Worm (Caenorhabditis elegans): ENCODE results near the gene col-146.

col-146 gene

DNA sequence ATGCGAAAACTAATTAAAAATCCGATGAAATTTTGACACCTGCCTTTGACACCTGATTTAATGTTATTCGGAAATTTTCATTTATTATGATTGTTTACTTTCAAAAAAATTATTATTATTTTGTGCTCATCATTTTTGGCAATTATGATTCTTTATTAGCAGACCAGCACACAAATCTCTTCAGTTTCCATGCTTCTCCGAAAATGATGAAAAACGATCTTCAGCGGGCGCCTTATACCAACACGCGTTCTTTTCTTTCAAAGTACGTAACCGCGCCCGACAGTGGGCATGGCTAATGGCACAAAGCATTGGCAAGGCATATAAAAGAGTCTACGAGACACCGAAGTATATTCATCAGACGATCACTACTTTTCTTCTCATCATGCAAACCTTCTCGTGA lies 9.9 kb upstream of the col-146 start, which contains the start of gene idpc-6:
Gene idpc-6 (plus strand): TSS at position 301 of the 400 bp plus-strand sequence.
- TF ChIP-seq tra-4 (tag; optimal IDR thresholded peaks at IDR 0.05) (no peak), ceh-36 (tag; optimal IDR thresholded peaks at IDR 0.05) (no peak), tbx-11 (GFP tag; IDR thresholded peaks at IDR 0.05) (no peak), hmg-4 (GFP tag; optimal IDR thresholded peaks at IDR 0.05) (no peak), pes-1 (GFP tag; IDR thresholded peaks at IDR 0.05) (no peak), scrt-1 (GFP tag; IDR thresholded peaks at IDR 0.05) (no peak), F13C5.2 (tag; optimal IDR thresholded peaks at IDR 0.05) (no peak), hmbx-1 (tag; optimal IDR thresholded peaks at IDR 0.05) (no peak), tbx-37 (GFP tag; conservative IDR thresholded peaks at IDR 0.05) (no peak), ama-1 (optimal IDR thresholded peaks at IDR 0.05) (no peak), B0310.2 (tag; optimal IDR thresholded peaks at IDR 0.05) (no peak), ceh-13 (GFP tag; optimal IDR thresholded peaks at IDR 0.05) (no peak), aly-1 (tag; optimal IDR thresholded peaks at IDR 0.05) (no peak), ets-7 (tag; optimal IDR thresholded peaks at IDR 0.05) (no peak), flt-1 (GFP tag; IDR thresholded peaks at IDR 0.05) (no peak), sea-1 (GFP tag; conservative IDR thresholded peaks at IDR 0.05) (no peak), hnd-1 (tag; optimal IDR thresholded peaks at IDR 0.05) (no peak)

- TF ChIP-seq ama-1 (optimal IDR thresholded peaks at IDR 0.05) (no peak), flt-1 (GFP tag; IDR thresholded peaks at IDR 0.05) (no peak), tbx-11 (GFP tag; IDR thresholded peaks at IDR 0.05) (no peak)
Measured at ce11 chrV:9620417-9620816, 9.3 kb upstream of the col-146 start.

DNA sequence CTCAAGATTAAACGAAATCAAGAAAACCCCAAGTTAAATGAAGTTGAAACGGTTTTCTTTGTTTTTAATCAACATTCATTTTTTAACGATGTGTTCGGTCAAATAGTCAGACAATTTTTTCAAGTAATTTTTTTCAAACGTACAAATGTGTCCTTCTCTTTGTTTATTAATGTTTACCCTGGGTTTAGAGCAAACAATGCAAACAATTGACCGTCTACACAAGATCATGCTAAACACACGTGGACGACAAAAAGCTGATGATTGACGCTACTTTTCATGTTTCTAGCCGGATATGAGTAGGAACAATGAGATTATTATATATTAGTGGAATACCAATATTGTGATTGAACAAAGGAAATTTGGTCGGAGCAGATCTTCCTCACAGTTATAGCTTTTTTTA lies 8.3 kb upstream of the col-146 start:
- TF ChIP-seq scrt-1 (GFP tag; IDR thresholded peaks at IDR 0.05) (no peak), tra-4 (tag; optimal IDR thresholded peaks at IDR 0.05) (no peak), pes-1 (GFP tag; IDR thresholded peaks at IDR 0.05) (no peak), hnd-1 (tag; optimal IDR thresholded peaks at IDR 0.05) (no peak), ama-1 (optimal IDR thresholded peaks at IDR 0.05) (no peak), flt-1 (GFP tag; IDR thresholded peaks at IDR 0.05) (no peak), hmbx-1 (tag; optimal IDR thresholded peaks at IDR 0.05) (no peak), aly-1 (tag; optimal IDR thresholded peaks at IDR 0.05) (no peak), tbx-37 (GFP tag; conservative IDR thresholded peaks at IDR 0.05) (no peak), ets-7 (tag; optimal IDR thresholded peaks at IDR 0.05) (no peak)

DNA sequence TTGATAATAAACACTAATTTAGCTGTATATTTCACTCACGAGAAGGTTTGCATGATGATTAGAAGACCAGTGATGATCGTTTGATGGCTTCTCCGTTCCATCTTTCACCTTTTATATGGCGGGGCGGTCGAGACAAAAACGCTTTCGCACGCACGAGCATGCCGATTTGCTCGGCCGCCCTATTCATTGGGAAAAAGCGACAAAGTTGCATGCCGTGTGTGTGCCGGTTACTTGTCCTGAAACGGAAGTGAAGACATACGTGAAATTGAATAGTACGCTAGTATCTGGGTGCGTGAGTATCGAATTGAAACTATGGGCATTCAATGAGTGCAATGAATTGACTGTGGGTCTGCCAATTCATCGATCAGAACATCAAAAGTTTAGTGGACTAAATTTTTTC lies 6.9 kb upstream of the col-146 start, which contains the start of gene idpc-5:
Gene idpc-5 (minus strand): TSS at position 101 of the 400 bp plus-strand sequence.
- no peak for TF ChIP-seq ama-1 (optimal IDR thresholded peaks at IDR 0.05)
- no peak for TF ChIP-seq aly-1 (tag; optimal IDR thresholded peaks at IDR 0.05)
- TF ChIP-seq pes-1 (GFP tag; IDR thresholded peaks at IDR 0.05) = no peak
- no peak for TF ChIP-seq F13C5.2 (tag; optimal IDR thresholded peaks at IDR 0.05)
- TF ChIP-seq sea-1 (GFP tag; conservative IDR thresholded peaks at IDR 0.05) = no peak
- no peak for TF ChIP-seq tra-4 (tag; optimal IDR thresholded peaks at IDR 0.05)
- TF ChIP-seq hnd-1 (tag; optimal IDR thresholded peaks at IDR 0.05) = no peak
- TF ChIP-seq ceh-13 (GFP tag; optimal IDR thresholded peaks at IDR 0.05) = no peak
- TF ChIP-seq flt-1 (GFP tag; IDR thresholded peaks at IDR 0.05) = no peak
- TF ChIP-seq tbx-11 (GFP tag; IDR thresholded peaks at IDR 0.05) = no peak
- TF ChIP-seq ceh-36 (tag; optimal IDR thresholded peaks at IDR 0.05) = no peak
- no peak for TF ChIP-seq B0310.2 (tag; optimal IDR thresholded peaks at IDR 0.05)
- TF ChIP-seq scrt-1 (GFP tag; IDR thresholded peaks at IDR 0.05) = no peak

DNA sequence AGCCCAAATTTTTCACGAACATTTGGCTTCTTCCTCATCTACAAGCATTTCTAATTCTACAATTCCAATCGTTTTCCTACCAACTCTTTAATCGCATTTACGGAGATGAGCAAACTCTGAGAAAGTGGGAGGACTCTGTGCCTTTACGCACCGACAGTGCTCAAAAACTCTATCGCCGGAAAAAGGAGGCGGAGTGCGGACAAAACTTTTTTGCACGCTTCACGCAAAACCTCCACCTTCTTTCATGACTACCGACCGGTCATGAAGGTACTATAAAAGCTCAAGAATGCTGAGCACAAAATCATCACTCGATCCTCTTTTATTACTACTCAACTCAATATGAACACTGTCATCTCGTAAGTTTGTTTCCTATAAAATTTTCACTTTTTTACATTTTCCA lies 4.6 kb upstream of the col-146 start, which contains the start of gene idpc-4:
Gene idpc-4 (plus strand): TSS at position 301 of the 400 bp plus-strand sequence.
- no peak for TF ChIP-seq sea-1 (GFP tag; conservative IDR thresholded peaks at IDR 0.05)
- TF ChIP-seq pes-1 (GFP tag; IDR thresholded peaks at IDR 0.05) = no peak
- no peak for TF ChIP-seq F13C5.2 (tag; optimal IDR thresholded peaks at IDR 0.05)
- TF ChIP-seq hmg-4 (GFP tag; optimal IDR thresholded peaks at IDR 0.05) = no peak
- TF ChIP-seq hnd-1 (tag; optimal IDR thresholded peaks at IDR 0.05) = no peak
- TF ChIP-seq flt-1 (GFP tag; IDR thresholded peaks at IDR 0.05) = no peak
- TF ChIP-seq hmbx-1 (tag; optimal IDR thresholded peaks at IDR 0.05) = no peak
- no peak for TF ChIP-seq scrt-1 (GFP tag; IDR thresholded peaks at IDR 0.05)
- TF ChIP-seq tbx-11 (GFP tag; IDR thresholded peaks at IDR 0.05) = no peak
- no peak for TF ChIP-seq tra-4 (tag; optimal IDR thresholded peaks at IDR 0.05)
- TF ChIP-seq ceh-13 (GFP tag; optimal IDR thresholded peaks at IDR 0.05) = no peak
- no peak for TF ChIP-seq ceh-36 (tag; optimal IDR thresholded peaks at IDR 0.05)
- no peak for TF ChIP-seq tbx-37 (GFP tag; conservative IDR thresholded peaks at IDR 0.05)
- no peak for TF ChIP-seq aly-1 (tag; optimal IDR thresholded peaks at IDR 0.05)
- no peak for TF ChIP-seq ets-7 (tag; optimal IDR thresholded peaks at IDR 0.05)
- TF ChIP-seq B0310.2 (tag; optimal IDR thresholded peaks at IDR 0.05) = no peak
- no peak for TF ChIP-seq ama-1 (optimal IDR thresholded peaks at IDR 0.05)

DNA sequence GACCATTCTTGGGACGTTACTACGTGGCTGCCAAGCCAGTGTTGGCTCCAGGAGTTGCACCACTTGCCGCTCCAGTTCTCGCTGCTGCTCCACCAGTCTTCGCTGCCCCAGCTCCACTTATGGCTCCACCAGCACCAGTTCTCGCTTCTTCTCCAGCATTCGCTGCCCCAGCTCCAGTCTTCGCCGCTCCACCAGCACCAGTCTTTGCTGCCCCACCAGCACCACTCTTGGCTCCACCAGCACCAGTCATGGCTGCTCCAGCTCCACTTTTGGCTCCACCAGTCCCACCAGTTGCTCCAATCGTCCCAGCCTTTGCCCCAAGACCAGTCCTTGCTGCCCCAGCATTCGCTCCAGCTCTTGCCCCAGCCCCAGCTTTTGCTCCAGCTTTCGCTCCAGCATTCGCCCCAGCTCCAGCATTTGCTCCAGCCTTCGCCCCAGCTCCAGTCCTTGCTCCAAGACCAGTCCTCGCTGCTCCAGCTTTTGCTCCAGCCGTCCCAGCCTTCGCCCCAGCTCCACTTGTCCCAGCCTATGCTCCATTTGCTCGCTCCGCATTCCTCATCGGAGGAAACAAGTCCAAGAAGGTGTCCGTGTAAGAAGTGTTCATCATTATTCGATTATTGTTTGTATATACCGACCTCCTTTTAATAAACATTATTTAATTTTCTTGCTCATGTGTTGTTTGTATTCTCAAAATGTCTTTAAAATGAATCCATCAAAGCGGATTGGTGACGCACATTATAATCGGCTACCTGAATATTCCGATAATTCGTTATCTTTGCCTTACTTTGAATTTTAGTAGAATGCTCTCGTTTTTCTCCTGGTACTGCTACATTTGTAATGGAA lies 3.9 kb upstream of the col-146 start, which contains the start of gene T06E4.7:
Gene T06E4.7 (plus strand): TSS at position 793 of the 843 bp plus-strand sequence.
- no peak for TF ChIP-seq hnd-1 (tag; optimal IDR thresholded peaks at IDR 0.05)
- no peak for TF ChIP-seq B0310.2 (tag; optimal IDR thresholded peaks at IDR 0.05)
- TF ChIP-seq tbx-37 (GFP tag; conservative IDR thresholded peaks at IDR 0.05) = no peak
- no peak for TF ChIP-seq tra-4 (tag; optimal IDR thresholded peaks at IDR 0.05)
- no peak for TF ChIP-seq sea-1 (GFP tag; conservative IDR thresholded peaks at IDR 0.05)
- no peak for TF ChIP-seq pes-1 (GFP tag; IDR thresholded peaks at IDR 0.05)
- TF ChIP-seq tbx-11 (GFP tag; IDR thresholded peaks at IDR 0.05) = no peak
- no peak for TF ChIP-seq aly-1 (tag; optimal IDR thresholded peaks at IDR 0.05)
- no peak for TF ChIP-seq ceh-36 (tag; optimal IDR thresholded peaks at IDR 0.05)
- TF ChIP-seq F13C5.2 (tag; optimal IDR thresholded peaks at IDR 0.05) = no peak
- no peak for TF ChIP-seq ets-7 (tag; optimal IDR thresholded peaks at IDR 0.05)
- TF ChIP-seq flt-1 (GFP tag; IDR thresholded peaks at IDR 0.05) = no peak
- no peak for TF ChIP-seq hmbx-1 (tag; optimal IDR thresholded peaks at IDR 0.05)
- no peak for TF ChIP-seq ceh-13 (GFP tag; optimal IDR thresholded peaks at IDR 0.05)
- no peak for TF ChIP-seq ama-1 (optimal IDR thresholded peaks at IDR 0.05)

- peak; percentile 5 for TF ChIP-seq hmg-4 (GFP tag; optimal IDR thresholded peaks at IDR 0.05)
- TF ChIP-seq tra-4 (tag; optimal IDR thresholded peaks at IDR 0.05) = no peak
- TF ChIP-seq flt-1 (GFP tag; IDR thresholded peaks at IDR 0.05) = no peak
- TF ChIP-seq F13C5.2 (tag; optimal IDR thresholded peaks at IDR 0.05) = no peak
- no peak for TF ChIP-seq tbx-11 (GFP tag; IDR thresholded peaks at IDR 0.05)
- no peak for TF ChIP-seq ceh-13 (GFP tag; optimal IDR thresholded peaks at IDR 0.05)
- TF ChIP-seq B0310.2 (tag; optimal IDR thresholded peaks at IDR 0.05) = no peak
Measured at ce11 chrV:9628603-9629002, 1.1 kb upstream of the col-146 start.

All from whole organism, early embryonic.